Worm (Caenorhabditis elegans) whole organism, early embryonic: Measurements from ENCODE around the gene hsp-6.

Source experiments
- F13C5.2 ChIP-seq: sonication (generic microtip); optimal IDR thresholded peaks from 2 replicates; lab custom pipeline; 2017; ENCODE audit warnings: mild to moderate bottlenecking, missing genetic modification characterization, inconsistent platforms, missing compliant biosample characterization
- ama-1 ChIP-seq: fragments of 150-350 bp; optimal IDR thresholded peaks from 2 replicates; lab custom pipeline; 2014
- flt-1 ChIP-seq: fragments of 200-800 bp; sonication (Bioruptor generic); IDR thresholded peaks from 2 replicates; pipeline ENCODE4 v1.3.6; 2022; ENCODE audit warnings: missing genetic modification characterization, missing compliant biosample characterization
- hnd-1 ChIP-seq: sonication (generic microtip); optimal IDR thresholded peaks from 2 replicates; lab custom pipeline; 2016; ENCODE audit warnings: missing genetic modification characterization, missing compliant biosample characterization
- sea-1 ChIP-seq: fragments of 200-800 bp; sonication (Bioruptor generic); conservative IDR thresholded peaks from 2 replicates; pipeline ENCODE4 v1.3.6; 2022; ENCODE audit warnings: missing genetic modification characterization, missing compliant biosample characterization
- tra-4 ChIP-seq: sonication (generic microtip); optimal IDR thresholded peaks from 2 replicates; lab custom pipeline; 2017; ENCODE audit warnings: missing genetic modification characterization, missing compliant biosample characterization

- no peak for TF ChIP-seq flt-1
- no peak for TF ChIP-seq ama-1 (lab: Kevin White, UChicago)
- TF ChIP-seq F13C5.2 (tag; lab: Kevin White, UChicago): no peak
- TF ChIP-seq sea-1 (GFP tag; lab: Robert Waterston, UW): no peak
- TF ChIP-seq hnd-1: no peak
- no peak for TF ChIP-seq tra-4 (tag; lab: Kevin White, UChicago)
Measured at ce11 chrV:4864330-4864729, 37.8 kb upstream of the hsp-6 start.
